Worm (Caenorhabditis elegans): ENCODE measurements around the gene ZK899.2.
A peak's percentile ranks its signal among the peaks of the same experiment; 100 is the strongest.

ZK899.2 gene

DNA sequence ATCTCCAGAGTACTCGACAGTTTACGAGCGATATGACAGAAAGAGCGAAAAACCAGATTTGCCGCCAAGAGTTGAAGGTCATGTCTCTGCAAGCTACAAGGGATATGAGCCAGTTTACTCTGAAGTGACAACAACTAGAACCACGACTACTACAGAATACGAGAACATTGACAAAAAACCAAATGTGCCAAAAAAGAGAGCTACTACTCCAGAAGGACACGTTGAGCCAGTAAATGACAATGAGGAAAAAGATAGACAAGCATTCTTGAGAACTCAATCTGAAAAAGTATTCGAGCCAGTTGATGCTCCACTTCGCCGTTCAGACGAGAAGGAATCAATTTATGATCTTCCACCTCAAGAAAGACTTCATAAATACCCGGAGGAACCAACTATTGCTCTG lies 34.5 kb downstream of the ZK899.2 start:
- no peak for TF ChIP-seq nhr-28 (tag; optimal IDR thresholded peaks at IDR 0.05)
- no peak for TF ChIP-seq lin-35 (GFP tag; optimal IDR thresholded peaks at IDR 0.05)
- TF ChIP-seq nhr-47 (tag; optimal IDR thresholded peaks at IDR 0.05): no peak
- no peak for TF ChIP-seq snu-23 (GFP tag; optimal IDR thresholded peaks at IDR 0.05)
- TF ChIP-seq zip-4 (GFP tag; optimal IDR thresholded peaks at IDR 0.05): no peak
- no peak for TF ChIP-seq alr-1 (tag; optimal IDR thresholded peaks at IDR 0.05; ENCODE audit: borderline replicate concordance)
- TF ChIP-seq ceh-90 (tag; optimal IDR thresholded peaks at IDR 0.05): no peak
- no peak for TF ChIP-seq lin-13 (GFP tag; optimal IDR thresholded peaks at IDR 0.05)

DNA sequence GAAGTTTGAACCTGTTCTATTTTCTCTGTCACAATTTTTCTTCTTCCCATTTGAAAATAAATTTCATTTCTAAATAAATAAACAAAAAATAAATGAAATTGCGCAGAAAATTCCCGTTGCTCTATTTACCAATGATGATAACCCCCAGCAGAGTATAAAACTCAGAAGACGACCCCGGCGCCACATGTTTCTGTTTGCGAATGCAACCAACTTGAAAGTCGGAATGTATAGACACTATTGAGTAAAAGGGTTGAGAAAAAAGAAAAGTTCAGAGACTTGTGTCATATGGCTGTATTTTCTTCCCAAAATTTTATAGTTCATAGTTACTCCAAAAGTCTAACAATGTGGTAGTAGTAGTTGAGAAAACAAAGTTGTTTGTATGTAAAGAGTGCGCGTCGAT lies 40.1 kb downstream of the ZK899.2 start:
- TF ChIP-seq rnt-1 (tag; optimal IDR thresholded peaks at IDR 0.05) (no peak), nhr-77 (tag; optimal IDR thresholded peaks at IDR 0.05) (peak; percentile 20), skn-1 (tag; optimal IDR thresholded peaks at IDR 0.05) (peak; percentile 1), tlp-1 (tag; optimal IDR thresholded peaks at IDR 0.05) (no peak), tbx-2 (tag; optimal IDR thresholded peaks at IDR 0.05) (no peak), aly-2 (tag; optimal IDR thresholded peaks at IDR 0.05) (no peak), nhr-12 (tag; optimal IDR thresholded peaks at IDR 0.05) (no peak), ceh-82 (tag; optimal IDR thresholded peaks at IDR 0.05) (no peak), elt-3 (tag; optimal IDR thresholded peaks at IDR 0.05) (no peak), unc-62 (GFP tag; optimal IDR thresholded peaks at IDR 0.05) (no peak), fkh-8 (tag; optimal IDR thresholded peaks at IDR 0.05) (no peak), snpc-4 (tag; optimal IDR thresholded peaks at IDR 0.05) (no peak), lin-14 (GFP tag; optimal IDR thresholded peaks at IDR 0.05) (peak; percentile 38), sup-37 (GFP tag; optimal IDR thresholded peaks at IDR 0.05) (no peak), dpl-1 (GFP tag; optimal IDR thresholded peaks at IDR 0.05) (no peak), ceh-8 (GFP tag; optimal IDR thresholded peaks at IDR 0.05) (no peak), pqm-1 (tag; optimal IDR thresholded peaks at IDR 0.05) (no peak), hpl-2 (GFP tag; optimal IDR thresholded peaks at IDR 0.05) (no peak), dsc-1 (tag; optimal IDR thresholded peaks at IDR 0.05) (peak; percentile 35), nhr-84 (tag; optimal IDR thresholded peaks at IDR 0.05) (no peak), ceh-90 (tag; optimal IDR thresholded peaks at IDR 0.05) (no peak), nhr-19 (GFP tag; conservative IDR thresholded peaks at IDR 0.05) (no peak; the same call in 1 of the 2 replicates)

DNA sequence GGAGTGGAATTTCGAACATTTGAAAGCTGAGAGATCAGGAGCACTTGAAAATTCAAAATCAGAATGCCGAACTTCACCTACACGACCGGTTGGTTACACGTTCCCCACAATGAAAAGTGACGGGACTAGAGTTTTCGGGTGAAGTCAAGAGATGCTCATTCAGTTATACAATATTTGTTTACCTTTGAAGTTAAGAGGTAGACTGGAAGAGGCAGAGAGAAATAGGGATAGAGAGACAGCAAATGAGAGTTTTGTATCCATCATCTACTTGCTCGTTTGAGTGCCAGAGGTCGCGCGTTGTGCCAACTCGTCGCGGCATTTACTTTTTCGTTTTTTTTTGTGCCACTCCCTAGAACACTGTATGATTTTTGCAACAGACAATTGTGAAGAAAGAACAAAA lies 41.0 kb downstream of the ZK899.2 start:
- TF ChIP-seq lin-14 (GFP tag; optimal IDR thresholded peaks at IDR 0.05) (peak; percentile 12), zip-4 (GFP tag; optimal IDR thresholded peaks at IDR 0.05) (no peak), nhr-20 (tag; optimal IDR thresholded peaks at IDR 0.05) (peak; percentile 10), efl-1 (optimal IDR thresholded peaks at IDR 0.05) (no peak), efl-1 (GFP tag; optimal IDR thresholded peaks at IDR 0.05 in 1 of 2) (peak in 1 of 2 experiments; percentile 35), aha-1 (tag; optimal IDR thresholded peaks at IDR 0.05) (no peak), nhr-77 (tag; optimal IDR thresholded peaks at IDR 0.05) (peak; percentile 43), tbx-2 (tag; optimal IDR thresholded peaks at IDR 0.05) (peak; percentile 39)

DNA sequence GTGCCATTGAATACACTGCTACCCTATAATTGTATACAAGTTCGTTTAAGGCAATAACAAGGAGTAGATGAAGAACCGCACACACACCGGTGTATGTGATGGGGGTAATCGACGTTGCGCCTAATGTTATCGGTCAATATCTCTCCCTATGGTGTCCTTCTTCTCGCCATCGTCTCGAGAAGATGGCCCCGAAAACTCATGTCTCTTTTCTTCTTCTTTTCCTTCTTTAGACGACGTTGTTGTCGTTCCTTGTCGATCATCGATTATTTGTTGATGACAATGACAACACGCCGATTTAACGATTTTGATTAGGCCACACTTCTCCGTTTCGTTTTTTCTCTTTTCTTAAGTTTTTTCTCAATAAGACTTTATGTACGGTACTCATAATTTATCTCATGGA lies 42.7 kb downstream of the ZK899.2 start:
- TF ChIP-seq elt-3 (tag; optimal IDR thresholded peaks at IDR 0.05) (peak in 2 of 6 experiments; percentile 28 to 54), nhr-28 (tag; optimal IDR thresholded peaks at IDR 0.05) (no peak), sptf-1 (tag; optimal IDR thresholded peaks at IDR 0.05) (no peak), lin-14 (GFP tag; optimal IDR thresholded peaks at IDR 0.05) (peak; percentile 74), ceh-8 (GFP tag; optimal IDR thresholded peaks at IDR 0.05) (no peak), sox-4 (tag; optimal IDR thresholded peaks at IDR 0.05) (no peak), xbp-1 (tag; optimal IDR thresholded peaks at IDR 0.05) (no peak), hlh-4 (tag; optimal IDR thresholded peaks at IDR 0.05) (no peak), nhr-77 (tag; optimal IDR thresholded peaks at IDR 0.05) (no peak), snu-23 (GFP tag; optimal IDR thresholded peaks at IDR 0.05) (peak; percentile 55), nhr-85 (tag) (peak; percentile 87), nhr-20 (tag; optimal IDR thresholded peaks at IDR 0.05) (peak; percentile 64), fkh-4 (tag; optimal IDR thresholded peaks at IDR 0.05; ENCODE audit: borderline replicate concordance) (no peak), egl-27 (tag; optimal IDR thresholded peaks at IDR 0.05) (no peak), lin-35 (GFP tag; optimal IDR thresholded peaks at IDR 0.05) (peak in 1 of 2 experiments; percentile 16), nhr-71 (tag; optimal IDR thresholded peaks at IDR 0.05) (peak; percentile 44), grh-1 (GFP tag; IDR thresholded peaks at IDR 0.05) (no peak), zip-4 (GFP tag; optimal IDR thresholded peaks at IDR 0.05) (no peak), Y116A8C.19 (tag; optimal IDR thresholded peaks at IDR 0.05; ENCODE audit: borderline replicate concordance) (no peak), nhr-47 (tag; optimal IDR thresholded peaks at IDR 0.05) (peak; percentile 9), blmp-1 (tag; optimal IDR thresholded peaks at IDR 0.05) (peak; percentile 70), nhr-90 (tag; optimal IDR thresholded peaks at IDR 0.05; ENCODE audit: poor library complexity) (peak; percentile 44), mef-2 (tag; optimal IDR thresholded peaks at IDR 0.05) (no peak), unc-130 (tag; optimal IDR thresholded peaks at IDR 0.05) (peak; percentile 28), nhr-12 (tag; optimal IDR thresholded peaks at IDR 0.05) (no peak)

All from whole organism, L1 larva.